Worm (Caenorhabditis elegans) whole organism, L1 larva: ENCODE results near the gene F16F9.4.

Experiments used
- C04F5.9 ChIP-seq: sonication (generic microtip); optimal IDR thresholded peaks from 2 replicates; lab custom pipeline; 2016; ENCODE audit warnings: missing genetic modification characterization, missing compliant biosample characterization
- C16A3.4 ChIP-seq: fragments of 150-350 bp; optimal IDR thresholded peaks from 2 replicates; lab custom pipeline; 2014; ENCODE audit warnings: missing biosample characterization, missing genetic modification characterization
- C34B4.2 ChIP-seq: sonication (generic microtip); optimal IDR thresholded peaks from 2 replicates; lab custom pipeline; 2017; ENCODE audit warnings: mild to moderate bottlenecking, missing genetic modification characterization, missing compliant biosample characterization
- blmp-1 ChIP-seq: fragments of 150-350 bp; optimal IDR thresholded peaks from 2 replicates; lab custom pipeline; 2014; ENCODE audit warnings: missing biosample characterization, missing genetic modification characterization
- ceh-82 ChIP-seq, 3 experiments: fragments of 150-350 bp in 1 of 3; sonication (generic microtip) in 2 of 3; optimal IDR thresholded peaks; 2 replicates each; lab custom pipeline; 2014 to 2017; ENCODE audit warnings: missing biosample characterization in 3 of 3, missing genetic modification characterization in 3 of 3
- dpl-1 ChIP-seq, 3 experiments: fragments of 150-350 bp in 2 of 3; sonication (generic microtip) in 1 of 3; optimal IDR thresholded peaks; 2 replicates each; lab custom pipeline; 2014 to 2017; ENCODE audit warnings: missing biosample characterization in 3 of 3, missing genetic modification characterization in 3 of 3, missing genetic modification reagents in 3 of 3
- dsc-1 ChIP-seq: sonication (generic microtip); optimal IDR thresholded peaks from 2 replicates; lab custom pipeline; 2016; ENCODE audit warnings: mild to moderate bottlenecking, missing genetic modification characterization, missing compliant biosample characterization
- efl-1 ChIP-seq, 4 experiments: fragments of 150-350 bp; optimal IDR thresholded peaks in 3 of 4; peaks in 1 of 4; 1 replicate in 1 of 4; 2 replicates in 3 of 4; lab custom pipeline; 2014; ENCODE audit warnings: missing biosample characterization in 2 of 4, missing genetic modification characterization in 2 of 4, missing genetic modification reagents in 2 of 4
- egl-27 ChIP-seq, 2 experiments: fragments of 150-350 bp in 1 of 2; sonication (generic microtip); optimal IDR thresholded peaks; 3 replicates each; lab custom pipeline; 2017 to 2018; ENCODE audit warnings: missing biosample characterization in 2 of 2, missing genetic modification characterization in 2 of 2, missing genetic modification reagents in 2 of 2
- elt-2 ChIP-seq: sonication (generic microtip); optimal IDR thresholded peaks from 2 replicates; lab custom pipeline; 2016; ENCODE audit warnings: missing genetic modification characterization, mild to moderate bottlenecking, inconsistent platforms, missing compliant biosample characterization, missing genetic modification reagents
- elt-3 ChIP-seq, 6 experiments: fragments of 150-350 bp in 1 of 6; sonication (generic microtip); optimal IDR thresholded peaks; 2 replicates each; lab custom pipeline; 2017 to 2018; ENCODE audit warnings: missing biosample characterization in 6 of 6, missing genetic modification characterization in 6 of 6, inconsistent platforms in 1 of 6
- fkh-10 ChIP-seq: sonication (generic microtip); optimal IDR thresholded peaks from 2 replicates; lab custom pipeline; 2017; ENCODE audit warnings: missing biosample characterization, missing genetic modification reagents, missing genetic modification characterization
- fkh-4 ChIP-seq: sonication (generic microtip); optimal IDR thresholded peaks from 2 replicates; lab custom pipeline; 2016; ENCODE audit warnings: missing compliant biosample characterization, missing genetic modification characterization, borderline replicate concordance
- fos-1 ChIP-seq: fragments of 150-350 bp; optimal IDR thresholded peaks from 2 replicates; lab custom pipeline; 2014; ENCODE audit warnings: missing biosample characterization, missing genetic modification characterization
- grh-1 ChIP-seq: fragments of 200-800 bp; sonication (Bioruptor generic); IDR thresholded peaks from 2 replicates; pipeline ENCODE4 v1.3.6; 2022; ENCODE audit warnings: missing genetic modification reagents, missing genetic modification characterization, missing compliant biosample characterization
- irx-1 ChIP-seq: sonication (generic microtip); optimal IDR thresholded peaks from 2 replicates; lab custom pipeline; 2016; ENCODE audit warnings: missing genetic modification characterization, missing compliant biosample characterization
- jun-1 ChIP-seq: fragments of 150-350 bp; optimal IDR thresholded peaks from 2 replicates; lab custom pipeline; 2014; ENCODE audit warnings: missing biosample characterization, missing genetic modification reagents, missing genetic modification characterization
- lin-13 ChIP-seq: fragments of 150-350 bp; optimal IDR thresholded peaks from 2 replicates; lab custom pipeline; 2014; ENCODE audit warnings: missing biosample characterization, missing genetic modification reagents, missing genetic modification characterization
- lin-14 ChIP-seq: fragments of 200-800 bp; sonication (Bioruptor generic); optimal IDR thresholded peaks from 2 replicates; lab custom pipeline; 2018; ENCODE audit warnings: mild to moderate bottlenecking, missing genetic modification characterization, moderate library complexity, missing compliant biosample characterization
- lin-35 ChIP-seq, 2 experiments: fragments of 150-350 bp; optimal IDR thresholded peaks; 2 replicates each; lab custom pipeline; 2014; ENCODE audit warnings: missing biosample characterization in 2 of 2, missing genetic modification characterization in 2 of 2, missing genetic modification reagents in 2 of 2
- lir-3 ChIP-seq: sonication (generic microtip); optimal IDR thresholded peaks from 2 replicates; lab custom pipeline; 2016; ENCODE audit warnings: mild to moderate bottlenecking, missing genetic modification characterization, moderate library complexity, missing compliant biosample characterization; ENCODE audit not compliant: poor library complexity
- lsy-2 ChIP-seq, 2 experiments: fragments of 150-350 bp; optimal IDR thresholded peaks; 2 replicates each; lab custom pipeline; 2014; ENCODE audit warnings: missing biosample characterization in 2 of 2, missing genetic modification characterization in 2 of 2
- mdl-1 ChIP-seq, 2 experiments: fragments of 150-350 bp; optimal IDR thresholded peaks; 2 replicates each; lab custom pipeline; 2014 to 2017; ENCODE audit warnings: missing biosample characterization in 2 of 2, missing genetic modification characterization in 2 of 2, inconsistent platforms in 1 of 2
- mep-1 ChIP-seq: fragments of 150-350 bp; optimal IDR thresholded peaks from 2 replicates; lab custom pipeline; 2014; ENCODE audit warnings: missing biosample characterization, missing genetic modification characterization
- nhr-11 ChIP-seq: fragments of 150-350 bp; optimal IDR thresholded peaks from 2 replicates; lab custom pipeline; 2014; ENCODE audit warnings: missing biosample characterization, missing genetic modification characterization
- nhr-19 ChIP-seq: fragments of 200-800 bp; sonication (Bioruptor generic); conservative IDR thresholded peaks from 2 replicates; pipeline ENCODE4 v1.3.6; 2022; ENCODE audit warnings: missing genetic modification characterization, missing compliant biosample characterization
- nhr-20 ChIP-seq: sonication (generic microtip); optimal IDR thresholded peaks from 2 replicates; lab custom pipeline; 2016; ENCODE audit warnings: mild to moderate bottlenecking, missing genetic modification characterization, missing compliant biosample characterization
- nhr-237 ChIP-seq: fragments of 150-350 bp; optimal IDR thresholded peaks from 2 replicates; lab custom pipeline; 2014; ENCODE audit warnings: missing biosample characterization, missing genetic modification characterization
- nhr-47 ChIP-seq: sonication (generic microtip); optimal IDR thresholded peaks from 2 replicates; lab custom pipeline; 2016; ENCODE audit warnings: mild to moderate bottlenecking, missing genetic modification characterization, moderate library complexity, missing compliant biosample characterization
- nhr-71 ChIP-seq: sonication (generic microtip); optimal IDR thresholded peaks from 2 replicates; lab custom pipeline; 2016; ENCODE audit warnings: mild to moderate bottlenecking, missing genetic modification characterization, moderate library complexity, missing compliant biosample characterization
- nhr-76 ChIP-seq: sonication (generic microtip); optimal IDR thresholded peaks from 2 replicates; lab custom pipeline; 2017; ENCODE audit warnings: missing biosample characterization, missing genetic modification characterization
- nhr-77 ChIP-seq: fragments of 150-350 bp; optimal IDR thresholded peaks from 2 replicates; lab custom pipeline; 2014; ENCODE audit warnings: missing biosample characterization, missing genetic modification characterization
- nhr-84 ChIP-seq: sonication (generic microtip); optimal IDR thresholded peaks from 2 replicates; lab custom pipeline; 2017; ENCODE audit warnings: missing biosample characterization, missing genetic modification characterization
- nhr-85 ChIP-seq: sonication (generic microtip); peaks from one replicate; lab custom pipeline; 2016; ENCODE audit warnings: missing genetic modification characterization, inconsistent platforms, missing compliant biosample characterization
- nhr-90 ChIP-seq: sonication (generic microtip); optimal IDR thresholded peaks from 2 replicates; lab custom pipeline; 2016; ENCODE audit warnings: mild to moderate bottlenecking, missing genetic modification characterization, missing compliant biosample characterization; ENCODE audit not compliant: poor library complexity
- pqm-1 ChIP-seq: sonication (generic microtip); optimal IDR thresholded peaks from 3 replicates; lab custom pipeline; 2017; ENCODE audit warnings: missing biosample characterization, missing genetic modification characterization
- skn-1 ChIP-seq: fragments of 150-350 bp; optimal IDR thresholded peaks from 2 replicates; lab custom pipeline; 2014; ENCODE audit warnings: missing biosample characterization, missing genetic modification characterization
- snpc-4 ChIP-seq: fragments of 150-350 bp; optimal IDR thresholded peaks from 2 replicates; lab custom pipeline; 2014; ENCODE audit warnings: missing biosample characterization, missing genetic modification characterization
- snu-23 ChIP-seq: sonication (generic microtip); optimal IDR thresholded peaks from 2 replicates; lab custom pipeline; 2016; ENCODE audit warnings: missing genetic modification characterization, missing compliant biosample characterization
- sox-4 ChIP-seq: sonication (generic microtip); optimal IDR thresholded peaks from 2 replicates; lab custom pipeline; 2016; ENCODE audit warnings: missing genetic modification characterization, missing compliant biosample characterization
- swsn-7 ChIP-seq: sonication (generic microtip); optimal IDR thresholded peaks from 2 replicates; lab custom pipeline; 2016; ENCODE audit warnings: missing genetic modification characterization, missing compliant biosample characterization
- tbx-2 ChIP-seq: sonication (generic microtip); optimal IDR thresholded peaks from 2 replicates; lab custom pipeline; 2016; ENCODE audit warnings: missing genetic modification characterization, missing compliant biosample characterization
- tlp-1 ChIP-seq: fragments of 150-350 bp; optimal IDR thresholded peaks from 2 replicates; lab custom pipeline; 2014; ENCODE audit warnings: missing biosample characterization, missing genetic modification characterization
- unc-130 ChIP-seq: fragments of 150-350 bp; optimal IDR thresholded peaks from 2 replicates; lab custom pipeline; 2017; ENCODE audit warnings: missing biosample characterization, missing genetic modification characterization, inconsistent platforms
- xbp-1 ChIP-seq: sonication (generic microtip); optimal IDR thresholded peaks from 2 replicates; lab custom pipeline; 2016; ENCODE audit warnings: missing genetic modification characterization, missing compliant biosample characterization
- ztf-11 ChIP-seq, 2 experiments: sonication (generic microtip); optimal IDR thresholded peaks; 2 replicates each; lab custom pipeline; 2016 to 2017; ENCODE audit warnings: missing genetic modification characterization in 2 of 2, missing biosample characterization in 1 of 2, missing compliant biosample characterization in 1 of 2
- ztf-4 ChIP-seq: fragments of 150-350 bp; optimal IDR thresholded peaks from 2 replicates; lab custom pipeline; 2014; ENCODE audit warnings: missing biosample characterization, missing genetic modification characterization

Gene F16F9.4

DNA sequence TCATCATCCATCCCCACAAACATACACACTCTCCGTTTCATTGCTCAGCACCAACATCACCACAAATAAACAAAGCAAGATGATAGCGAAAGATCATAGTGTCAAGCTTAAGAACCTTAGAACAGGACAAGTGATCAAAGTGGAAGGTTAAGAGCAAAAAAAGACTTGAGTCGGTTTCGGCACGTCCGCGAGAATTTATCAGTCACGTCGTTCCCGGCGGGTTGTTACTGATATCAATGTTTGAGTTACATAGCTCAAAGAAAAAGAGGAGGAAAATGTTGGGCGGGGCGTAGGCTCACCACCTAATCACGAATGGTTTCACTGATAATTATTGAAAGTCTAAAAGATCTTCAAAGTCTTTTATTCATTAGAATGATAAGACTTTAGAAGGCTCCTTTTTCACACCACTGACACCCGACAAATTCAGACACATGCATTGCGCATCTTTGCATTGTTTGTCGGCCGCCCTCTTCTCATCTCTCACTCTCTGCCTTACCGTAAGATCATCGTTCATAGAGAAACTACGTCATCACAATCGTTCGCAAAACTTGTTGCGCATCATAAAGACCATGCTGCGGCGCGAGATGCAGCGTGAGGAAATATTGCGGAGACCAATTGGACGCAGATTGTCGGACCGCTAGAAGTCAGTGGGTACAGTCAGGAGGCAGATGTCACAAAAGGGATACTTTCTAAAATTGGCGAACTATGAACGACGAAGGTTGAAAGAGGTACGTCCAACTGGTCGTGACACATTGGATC, 14.1 kb upstream of the F16F9.4 start:
- TF ChIP-seq lin-13 (GFP tag; lab: Kevin White, UChicago) = peak; percentile 58
- TF ChIP-seq nhr-90 = peak; percentile 87
- peak; percentile 43 for TF ChIP-seq snpc-4 (tag; lab: Kevin White, UChicago)
- TF ChIP-seq unc-130 = peak; percentile 49
- peak; percentile 50 for TF ChIP-seq nhr-77 (tag; lab: Kevin White, UChicago)
- peak; percentile 64 for TF ChIP-seq xbp-1 (tag; lab: Kevin White, UChicago)
- TF ChIP-seq nhr-71 = peak; percentile 94
- TF ChIP-seq C04F5.9 (tag; lab: Kevin White, UChicago) = peak; percentile 22
- TF ChIP-seq blmp-1 (tag; lab: Kevin White, UChicago) = peak; percentile 95
- peak; percentile 33 to 41 for TF ChIP-seq efl-1 (optimal IDR thresholded peaks at IDR 0.05; lab: Kevin White, UChicago)
- peak in 1 of 2 experiments; percentile 58 for TF ChIP-seq efl-1 (GFP tag; optimal IDR thresholded peaks at IDR 0.05 in 1 of 2; lab: Kevin White, UChicago)
- TF ChIP-seq fkh-4 (tag; lab: Kevin White, UChicago) = no peak
- peak; percentile 100 for TF ChIP-seq nhr-85 (tag; lab: Kevin White, UChicago)
- peak; percentile 67 for TF ChIP-seq swsn-7 (tag; lab: Kevin White, UChicago)
- peak in 2 of 3 experiments; percentile 53 to 67 for TF ChIP-seq ceh-82 (tag; optimal IDR thresholded peaks at IDR 0.05; lab: Kevin White, UChicago)
- no peak for TF ChIP-seq dsc-1 (tag; lab: Kevin White, UChicago)
- TF ChIP-seq lin-35 (GFP tag; optimal IDR thresholded peaks at IDR 0.05; lab: Kevin White, UChicago) = peak in 1 of 2 experiments; percentile 79
- no peak for TF ChIP-seq tlp-1 (tag; lab: Kevin White, UChicago)
- TF ChIP-seq egl-27 (tag; optimal IDR thresholded peaks at IDR 0.05; lab: Kevin White, UChicago) = peak; percentile 76 to 77
- TF ChIP-seq nhr-76 (tag; lab: Kevin White, UChicago) = no peak
- TF ChIP-seq C34B4.2 = no peak
- peak; percentile 42 for TF ChIP-seq nhr-237 (tag; lab: Kevin White, UChicago)
- TF ChIP-seq skn-1 = peak; percentile 20
- peak; percentile 68 for TF ChIP-seq irx-1 (tag; lab: Kevin White, UChicago)
- TF ChIP-seq sox-4 = no peak
- TF ChIP-seq jun-1 = peak; percentile 62
- TF ChIP-seq mep-1 (tag; lab: Kevin White, UChicago) = peak; percentile 59
- peak; percentile 46 for TF ChIP-seq lir-3
- TF ChIP-seq lsy-2 (tag; optimal IDR thresholded peaks at IDR 0.05; lab: Kevin White, UChicago) = peak; percentile 65 to 91
- TF ChIP-seq nhr-84 (tag; lab: Kevin White, UChicago) = no peak
- peak; percentile 98 for TF ChIP-seq grh-1 (GFP tag; lab: Robert Waterston, UW)
- peak in 2 of 3 experiments; percentile 7 to 35 for TF ChIP-seq dpl-1 (GFP tag; optimal IDR thresholded peaks at IDR 0.05; lab: Kevin White, UChicago)
- peak; percentile 42 to 94 (median 75) for TF ChIP-seq elt-3 (tag; optimal IDR thresholded peaks at IDR 0.05; lab: Kevin White, UChicago)
- no peak for TF ChIP-seq ztf-11 (tag; optimal IDR thresholded peaks at IDR 0.05; lab: Kevin White, UChicago)
- TF ChIP-seq pqm-1 (tag; lab: Kevin White, UChicago) = no peak
- TF ChIP-seq snu-23 (GFP tag; lab: Kevin White, UChicago) = peak; percentile 91
- TF ChIP-seq nhr-11 (tag; lab: Kevin White, UChicago) = peak; percentile 21
- peak; percentile 89 for TF ChIP-seq tbx-2 (tag; lab: Kevin White, UChicago)
- TF ChIP-seq nhr-47 (tag; lab: Kevin White, UChicago) = peak; percentile 74
- no peak for TF ChIP-seq fkh-10 (GFP tag; lab: Kevin White, UChicago)
- peak; percentile 96 for TF ChIP-seq lin-14 (GFP tag; lab: Kevin White, UChicago)
- TF ChIP-seq C16A3.4 = peak; percentile 49
- TF ChIP-seq ztf-4 = peak; percentile 78
- TF ChIP-seq fos-1 = peak; percentile 13
- TF ChIP-seq elt-2 (tag; lab: Kevin White, UChicago) = peak; percentile 26
- TF ChIP-seq nhr-20 (tag; lab: Kevin White, UChicago) = peak; percentile 98
- TF ChIP-seq nhr-19 = peak; percentile 81
- peak; percentile 1 to 81 for TF ChIP-seq mdl-1 (tag; optimal IDR thresholded peaks at IDR 0.05; lab: Kevin White, UChicago)
